Worm (Caenorhabditis elegans) whole organism, L3 larva: ENCODE results near the gene pmt-1.

Source experiments
- R02D3.7 ChIP-seq: fragments of 150-350 bp; optimal IDR thresholded peaks from 2 replicates; lab custom pipeline; 2014; ENCODE audit warnings: missing biosample characterization, missing genetic modification characterization
- ZK546.5 ChIP-seq: sonication (generic microtip); optimal IDR thresholded peaks from 2 replicates; lab custom pipeline; 2017; ENCODE audit warnings: missing biosample characterization, missing genetic modification characterization
- ama-1 ChIP-seq: fragments of 150-350 bp; optimal IDR thresholded peaks from 2 replicates; lab custom pipeline; 2018
- ceh-16 ChIP-seq: sonication (generic microtip); optimal IDR thresholded peaks from 2 replicates; lab custom pipeline; 2017; ENCODE audit warnings: missing biosample characterization, missing genetic modification characterization
- ceh-28 ChIP-seq: fragments of 150-350 bp; optimal IDR thresholded peaks from 2 replicates; lab custom pipeline; 2014; ENCODE audit warnings: missing biosample characterization, missing genetic modification reagents, missing genetic modification characterization
- ceh-9 ChIP-seq: sonication (generic microtip); optimal IDR thresholded peaks from 2 replicates; lab custom pipeline; 2018; ENCODE audit warnings: missing biosample characterization, missing genetic modification characterization
- egl-5 ChIP-seq: fragments of 150-350 bp; optimal IDR thresholded peaks from 2 replicates; lab custom pipeline; 2017; ENCODE audit warnings: missing biosample characterization, missing genetic modification reagents, missing genetic modification characterization, inconsistent platforms
- elt-2 ChIP-seq: sonication (generic microtip); optimal IDR thresholded peaks from 2 replicates; lab custom pipeline; 2016; ENCODE audit warnings: missing genetic modification reagents, mild to moderate bottlenecking, missing genetic modification characterization, missing compliant biosample characterization
- elt-3 ChIP-seq, 3 experiments: fragments of 150-350 bp in 1 of 3; sonication (generic microtip) in 2 of 3; optimal IDR thresholded peaks; 2 replicates in 2 of 3; 4 replicates in 1 of 3; lab custom pipeline; 2014 to 2017; ENCODE audit warnings: missing biosample characterization in 3 of 3, missing genetic modification characterization in 3 of 3
- eor-1 ChIP-seq, 2 experiments: fragments of 150-350 bp; optimal IDR thresholded peaks; 2 replicates each; lab custom pipeline; 2014 to 2018; ENCODE audit warnings: missing biosample characterization in 2 of 2, missing genetic modification characterization in 2 of 2
- fkh-10 ChIP-seq: sonication (generic microtip); optimal IDR thresholded peaks from 2 replicates; lab custom pipeline; 2017; ENCODE audit warnings: missing biosample characterization, missing genetic modification reagents, missing genetic modification characterization
- fkh-2 ChIP-seq: fragments of 150-350 bp; optimal IDR thresholded peaks from 2 replicates; lab custom pipeline; 2014; ENCODE audit warnings: missing biosample characterization, missing genetic modification reagents, missing genetic modification characterization
- fos-1 ChIP-seq: fragments of 150-350 bp; optimal IDR thresholded peaks from 2 replicates; lab custom pipeline; 2014; ENCODE audit warnings: missing biosample characterization, missing genetic modification characterization
- jun-1 ChIP-seq: fragments of 150-350 bp; optimal IDR thresholded peaks from 2 replicates; lab custom pipeline; 2014; ENCODE audit warnings: missing biosample characterization, missing genetic modification reagents, missing genetic modification characterization
- lin-39 ChIP-seq: fragments of 150-350 bp; optimal IDR thresholded peaks from 2 replicates; lab custom pipeline; 2018; ENCODE audit warnings: missing biosample characterization, missing genetic modification reagents, missing genetic modification characterization
- lsy-12 ChIP-seq: sonication (generic microtip); optimal IDR thresholded peaks from 2 replicates; lab custom pipeline; 2016; ENCODE audit warnings: mild to moderate bottlenecking, missing genetic modification characterization, missing compliant biosample characterization
- nfya-1 ChIP-seq: sonication (generic microtip); optimal IDR thresholded peaks from 2 replicates; lab custom pipeline; 2017; ENCODE audit warnings: missing genetic modification characterization, mild to moderate bottlenecking, missing compliant biosample characterization, antibody characterized with exemption, moderate library complexity; ENCODE audit not compliant: insufficient read depth
- nhr-11 ChIP-seq: fragments of 150-350 bp; optimal IDR thresholded peaks from 2 replicates; lab custom pipeline; 2014; ENCODE audit warnings: missing biosample characterization, missing genetic modification characterization
- nhr-23 ChIP-seq: fragments of 150-350 bp; optimal IDR thresholded peaks from 2 replicates; lab custom pipeline; 2014; ENCODE audit warnings: missing biosample characterization, missing genetic modification reagents, missing genetic modification characterization
- nhr-237 ChIP-seq: fragments of 150-350 bp; optimal IDR thresholded peaks from 2 replicates; lab custom pipeline; 2014; ENCODE audit warnings: missing biosample characterization, missing genetic modification characterization
- pha-4 ChIP-seq: fragments of 150-350 bp; optimal IDR thresholded peaks from 2 replicates; lab custom pipeline; 2014; ENCODE audit warnings: missing biosample characterization, missing genetic modification reagents, missing genetic modification characterization
- pqm-1 ChIP-seq: fragments of 150-350 bp; optimal IDR thresholded peaks from 2 replicates; lab custom pipeline; 2017; ENCODE audit warnings: missing biosample characterization, missing genetic modification characterization, inconsistent platforms
- skn-1 ChIP-seq: fragments of 150-350 bp; optimal IDR thresholded peaks from 2 replicates; lab custom pipeline; 2014; ENCODE audit warnings: missing biosample characterization, missing genetic modification characterization
- snpc-4 ChIP-seq: fragments of 150-350 bp; optimal IDR thresholded peaks from 2 replicates; lab custom pipeline; 2014; ENCODE audit warnings: missing biosample characterization, missing genetic modification characterization
- unc-62 ChIP-seq: fragments of 150-350 bp; sonication (generic microtip); optimal IDR thresholded peaks from 4 replicates; lab custom pipeline; 2014; ENCODE audit warnings: missing biosample characterization, missing genetic modification reagents, missing genetic modification characterization
- zag-1 ChIP-seq: fragments of 150-350 bp; optimal IDR thresholded peaks from 2 replicates; lab custom pipeline; 2014; ENCODE audit warnings: missing biosample characterization, missing genetic modification characterization
- ztf-11 ChIP-seq: fragments of 150-350 bp; optimal IDR thresholded peaks from 2 replicates; lab custom pipeline; 2014; ENCODE audit warnings: missing biosample characterization, missing genetic modification characterization

Gene pmt-1

ce11 chrII:5320205-5320951 lies 38.1 kb upstream of the pmt-1 start (continued):
- no peak for TF ChIP-seq ceh-16 (tag; lab: Kevin White, UChicago)
- no peak for TF ChIP-seq fos-1 (tag; lab: Kevin White, UChicago)
- TF ChIP-seq lsy-12 (tag; lab: Kevin White, UChicago): no peak
- peak; percentile 36 for TF ChIP-seq nhr-23 (tag; lab: Kevin White, UChicago)
- no peak for TF ChIP-seq jun-1
- no peak for TF ChIP-seq skn-1 (tag; lab: Kevin White, UChicago)
- TF ChIP-seq pqm-1: peak; percentile 65
- no peak for TF ChIP-seq elt-3 (tag; optimal IDR thresholded peaks at IDR 0.05; lab: Kevin White, UChicago)

DNA sequence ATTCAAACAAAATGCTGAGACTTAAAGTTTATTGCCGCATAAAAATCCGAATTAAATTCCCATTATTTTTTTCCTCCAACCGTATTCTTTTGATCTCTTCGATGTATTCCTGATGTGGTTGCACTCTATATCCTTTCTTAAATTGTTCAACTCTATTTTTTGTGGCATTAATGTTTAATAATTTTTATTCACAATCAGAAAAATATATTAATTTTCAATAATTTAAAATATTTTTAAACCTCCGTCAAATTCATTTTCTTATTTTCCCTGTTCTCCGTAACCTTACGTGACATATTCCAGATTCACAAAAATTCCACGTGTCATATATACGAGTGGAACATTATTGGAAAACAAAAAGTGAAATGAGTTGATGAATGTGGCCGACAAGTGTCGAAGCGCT lies 29.4 kb upstream of the pmt-1 start, which contains the start of gene gcy-12:
gcy-12 (plus strand) TSS at position 301 of the 400 bp plus-strand sequence.
- TF ChIP-seq lsy-12 (tag; lab: Kevin White, UChicago): no peak
- no peak for TF ChIP-seq jun-1
- no peak for TF ChIP-seq nhr-23 (tag; lab: Kevin White, UChicago)
- TF ChIP-seq ceh-28 (tag; lab: Kevin White, UChicago): no peak
- no peak for TF ChIP-seq ceh-9 (tag; lab: Kevin White, UChicago)
- no peak for TF ChIP-seq ama-1 (lab: Kevin White, UChicago)
- TF ChIP-seq zag-1 (tag; lab: Kevin White, UChicago): no peak
- no peak for TF ChIP-seq nhr-11
- no peak for TF ChIP-seq nhr-237 (tag; lab: Kevin White, UChicago)
- no peak for TF ChIP-seq fkh-2
- no peak for TF ChIP-seq ZK546.5 (tag; lab: Kevin White, UChicago)
- TF ChIP-seq, all 47 proteins: peak for 0

- no peak for TF ChIP-seq elt-3 (tag; optimal IDR thresholded peaks at IDR 0.05; lab: Kevin White, UChicago)
- TF ChIP-seq lin-39: no peak
- TF ChIP-seq ceh-9 (tag; lab: Kevin White, UChicago): no peak
- TF ChIP-seq snpc-4 (tag; lab: Kevin White, UChicago): no peak
- TF ChIP-seq elt-2 (tag; lab: Kevin White, UChicago): no peak
- no peak for TF ChIP-seq R02D3.7 (tag; lab: Kevin White, UChicago)
- TF ChIP-seq ztf-11: no peak
- no peak for TF ChIP-seq lsy-12 (tag; lab: Kevin White, UChicago)
These were observed 28.5 kb upstream of the pmt-1 start for ce11 chrII:5310795-5311194.

- no peak for TF ChIP-seq ceh-16 (tag; lab: Kevin White, UChicago)
- TF ChIP-seq unc-62 (GFP tag; lab: Kevin White, UChicago): peak; percentile 11
These were observed 27.4 kb upstream of the pmt-1 start for ce11 chrII:5309720-5310119.

DNA sequence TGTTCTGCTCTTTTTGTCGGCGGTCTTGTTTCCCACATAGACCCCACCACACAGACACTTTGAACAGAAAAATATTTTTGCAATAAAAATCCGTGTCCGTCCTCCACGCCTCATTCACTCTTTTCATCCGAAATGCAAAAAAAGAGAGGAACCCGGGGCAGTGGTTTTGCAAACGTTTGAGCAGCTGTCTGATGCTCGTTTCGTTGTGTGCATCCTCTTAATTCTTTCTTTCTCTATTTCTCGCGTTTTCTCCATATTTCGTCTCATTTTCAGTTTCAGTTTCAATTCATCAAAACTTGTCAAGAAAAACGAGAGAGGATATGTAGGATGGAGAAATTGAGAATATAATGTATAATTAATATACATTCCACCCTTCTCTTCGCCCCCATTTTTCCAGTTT lies 26.6 kb upstream of the pmt-1 start:
- TF ChIP-seq skn-1 (tag; lab: Kevin White, UChicago): no peak
- peak; percentile 25 for TF ChIP-seq lin-39
- TF ChIP-seq nfya-1: peak; percentile 48

- TF ChIP-seq elt-2 (tag; lab: Kevin White, UChicago) (peak; percentile 90), pqm-1 (peak; percentile 84), fos-1 (tag; lab: Kevin White, UChicago) (no peak)
- TF ChIP-seq, all 47 proteins: peak for 2
These were observed 24.9 kb upstream of the pmt-1 start for ce11 chrII:5307203-5307602.

ce11 chrII:5306197-5306596 lies 23.9 kb upstream of the pmt-1 start:
- TF ChIP-seq pha-4 (peak; percentile 55), eor-1 (tag; optimal IDR thresholded peaks at IDR 0.05; lab: Kevin White, UChicago) (no peak)

ce11 chrII:5305121-5305520 lies 22.8 kb upstream of the pmt-1 start:
- TF ChIP-seq lin-39 (peak; percentile 22), fkh-10 (GFP tag; lab: Kevin White, UChicago) (no peak), egl-5 (tag; lab: Kevin White, UChicago) (peak; percentile 86)
